Worm (Caenorhabditis elegans) whole organism, midembryonic: ENCODE measurements around the gene C53B4.2.
A peak's percentile ranks its signal among the peaks of the same experiment; 100 is the strongest.

Experiments used
- T22C8.4 ChIP-seq: fragments of 200-800 bp; sonication (Bioruptor generic); IDR thresholded peaks from 2 replicates; pipeline ENCODE4 v1.3.6; 2022; ENCODE audit warnings: missing genetic modification characterization, missing compliant biosample characterization
- cog-1 ChIP-seq: sonication (generic microtip); optimal IDR thresholded peaks from 2 replicates; lab custom pipeline; 2016; ENCODE audit warnings: missing genetic modification characterization, missing compliant biosample characterization
- flt-1 ChIP-seq: fragments of 200-800 bp; sonication (Bioruptor generic); IDR thresholded peaks from 2 replicates; pipeline ENCODE4 v1.3.6; 2022; ENCODE audit warnings: missing genetic modification characterization, missing compliant biosample characterization
- klf-2 ChIP-seq: fragments of 200-800 bp; sonication (Bioruptor generic); conservative IDR thresholded peaks from 2 replicates; pipeline ENCODE4 v1.3.6; 2022; ENCODE audit warnings: missing genetic modification reagents, missing genetic modification characterization, missing compliant biosample characterization
- med-1 ChIP-seq: sonication (generic microtip); optimal IDR thresholded peaks from 2 replicates; lab custom pipeline; 2017; ENCODE audit warnings: missing genetic modification characterization, mild to moderate bottlenecking, missing compliant biosample characterization, antibody characterized with exemption, missing genetic modification reagents; ENCODE audit not compliant: insufficient read depth
- ref-1 ChIP-seq: fragments of 200-800 bp; sonication (Bioruptor generic); conservative IDR thresholded peaks from 2 replicates; pipeline ENCODE4 v1.3.6; 2022; ENCODE audit warnings: missing genetic modification reagents, missing genetic modification characterization, missing compliant biosample characterization
- tab-1 ChIP-seq: fragments of 200-800 bp; sonication (Bioruptor generic); IDR thresholded peaks from 2 replicates; pipeline ENCODE4 v1.3.6; 2022; ENCODE audit warnings: missing genetic modification characterization, missing compliant biosample characterization
- ztf-23 ChIP-seq: fragments of 200-800 bp; sonication (Bioruptor generic); IDR thresholded peaks from 2 replicates; pipeline ENCODE4 v1.3.6; 2022; ENCODE audit warnings: missing genetic modification reagents, missing genetic modification characterization, missing compliant biosample characterization
- ztf-29 ChIP-seq: fragments of 200-800 bp; sonication (Bioruptor generic); IDR thresholded peaks from 2 replicates; pipeline ENCODE4 v1.3.6; 2022; ENCODE audit warnings: missing genetic modification reagents, missing genetic modification characterization, missing compliant biosample characterization

C53B4.2 gene

DNA sequence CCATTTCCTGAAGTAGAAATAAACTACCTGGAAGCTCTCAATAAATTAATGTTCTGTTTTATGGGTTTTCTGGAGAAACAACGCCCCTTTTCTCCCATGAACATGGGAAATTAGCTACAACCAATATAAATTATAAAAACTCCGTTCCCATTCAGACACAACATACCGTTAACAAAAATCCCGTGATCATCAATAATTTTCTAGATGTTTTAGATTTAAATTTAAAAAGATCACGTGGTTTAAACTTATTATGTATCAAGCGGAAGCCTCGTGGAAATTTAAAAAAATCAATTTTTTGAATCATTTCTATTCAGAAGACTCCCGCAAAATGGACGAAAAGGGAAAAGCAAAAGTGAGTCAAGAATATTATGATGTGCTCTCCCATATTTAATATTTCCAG lies at the start of gene C53B4.2:
C53B4.2 (plus strand) TSS at position 301 of the 400 bp plus-strand sequence.
- TF ChIP-seq ref-1 (GFP tag; lab: Robert Waterston, UW) (no peak), ztf-29 (GFP tag; lab: Robert Waterston, UW) (no peak), med-1 (GFP tag; lab: Kevin White, UChicago) (no peak), ztf-23 (GFP tag; lab: Robert Waterston, UW) (no peak), klf-2 (GFP tag; lab: Robert Waterston, UW) (no peak), cog-1 (tag; lab: Kevin White, UChicago) (no peak), T22C8.4 (GFP tag; lab: Robert Waterston, UW) (no peak), tab-1 (GFP tag; lab: Robert Waterston, UW) (no peak), flt-1 (GFP tag; lab: Robert Waterston, UW) (no peak)

ce11 chrIV:8918790-8919189 lies 47.2 kb upstream of the C53B4.2 start, which contains the start of gene rap-1:
TSS of gene rap-1 (minus strand) at chrIV:8918890.
- no peak for TF ChIP-seq ztf-29 (GFP tag; lab: Robert Waterston, UW)
- no peak for TF ChIP-seq cog-1 (tag; lab: Kevin White, UChicago)
- TF ChIP-seq ref-1 (GFP tag; lab: Robert Waterston, UW), result no peak
- TF ChIP-seq T22C8.4 (GFP tag; lab: Robert Waterston, UW), result no peak
- TF ChIP-seq klf-2 (GFP tag; lab: Robert Waterston, UW), result no peak
- TF ChIP-seq med-1 (GFP tag; lab: Kevin White, UChicago), result no peak
- TF ChIP-seq tab-1 (GFP tag; lab: Robert Waterston, UW), result no peak
- no peak for TF ChIP-seq flt-1 (GFP tag; lab: Robert Waterston, UW)
- no peak for TF ChIP-seq ztf-23 (GFP tag; lab: Robert Waterston, UW)

DNA sequence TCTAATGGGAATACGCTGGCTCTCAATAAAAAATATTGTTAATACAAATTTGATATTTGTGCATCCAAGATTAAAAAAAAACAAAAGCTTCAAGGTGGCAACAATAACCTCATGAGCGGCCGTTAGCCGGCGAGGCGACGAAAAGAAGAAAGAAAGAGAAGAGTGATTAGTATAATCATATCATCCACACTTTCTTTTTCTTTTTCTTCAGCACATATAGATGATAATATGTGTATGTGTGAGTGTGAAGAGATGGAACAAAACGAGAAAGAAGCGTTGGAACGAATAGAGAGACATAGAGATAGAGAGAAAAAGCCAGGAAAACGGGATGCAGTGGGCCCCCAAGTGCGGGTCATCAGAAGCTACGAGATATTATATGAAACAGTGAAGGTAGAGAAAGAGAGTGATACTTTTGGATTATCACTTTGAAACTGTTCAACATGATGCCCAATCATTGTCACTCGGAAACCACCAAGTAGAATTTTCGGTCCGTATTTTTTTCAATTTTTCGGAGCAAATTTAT lies 45.6 kb upstream of the C53B4.2 start:
- TF ChIP-seq ztf-23 (GFP tag; lab: Robert Waterston, UW) (0 out of 2 replicates have a peak, but pooled peaks have one; percentile 6), ztf-29 (GFP tag; lab: Robert Waterston, UW) (no peak)

ce11 chrIV:8921166-8921565 lies 44.8 kb upstream of the C53B4.2 start:
- no peak for TF ChIP-seq T22C8.4 (GFP tag; lab: Robert Waterston, UW)
- TF ChIP-seq cog-1 (tag; lab: Kevin White, UChicago), result no peak
- no peak for TF ChIP-seq flt-1 (GFP tag; lab: Robert Waterston, UW)
- no peak for TF ChIP-seq ztf-23 (GFP tag; lab: Robert Waterston, UW)
- no peak for TF ChIP-seq med-1 (GFP tag; lab: Kevin White, UChicago)
- no peak for TF ChIP-seq ref-1 (GFP tag; lab: Robert Waterston, UW)
- no peak for TF ChIP-seq ztf-29 (GFP tag; lab: Robert Waterston, UW)
- no peak for TF ChIP-seq klf-2 (GFP tag; lab: Robert Waterston, UW)
- no peak for TF ChIP-seq tab-1 (GFP tag; lab: Robert Waterston, UW)

ce11 chrIV:8921956-8922355 lies 44.0 kb upstream of the C53B4.2 start, which contains the start of gene D1046.16:
TSS of gene D1046.16 (plus strand) at chrIV:8922150.
- TF ChIP-seq ref-1 (GFP tag; lab: Robert Waterston, UW) (no peak), T22C8.4 (GFP tag; lab: Robert Waterston, UW) (peak; percentile 82)

ce11 chrIV:8923381-8923780 lies 42.6 kb upstream of the C53B4.2 start:
- TF ChIP-seq ztf-23 (GFP tag; lab: Robert Waterston, UW) (no peak), tab-1 (GFP tag; lab: Robert Waterston, UW) (no peak), flt-1 (GFP tag; lab: Robert Waterston, UW) (no peak), T22C8.4 (GFP tag; lab: Robert Waterston, UW) (no peak), ztf-29 (GFP tag; lab: Robert Waterston, UW) (no peak), ref-1 (GFP tag; lab: Robert Waterston, UW) (no peak), med-1 (GFP tag; lab: Kevin White, UChicago) (no peak), cog-1 (tag; lab: Kevin White, UChicago) (no peak), klf-2 (GFP tag; lab: Robert Waterston, UW) (no peak)

ce11 chrIV:8924126-8924525 lies 41.9 kb upstream of the C53B4.2 start:
- no peak for TF ChIP-seq ztf-23 (GFP tag; lab: Robert Waterston, UW)
- TF ChIP-seq ztf-29 (GFP tag; lab: Robert Waterston, UW), result no peak
- TF ChIP-seq klf-2 (GFP tag; lab: Robert Waterston, UW), result no peak
- no peak for TF ChIP-seq tab-1 (GFP tag; lab: Robert Waterston, UW)
- no peak for TF ChIP-seq ref-1 (GFP tag; lab: Robert Waterston, UW)
- TF ChIP-seq cog-1 (tag; lab: Kevin White, UChicago), result no peak
- TF ChIP-seq flt-1 (GFP tag; lab: Robert Waterston, UW), result no peak
- TF ChIP-seq T22C8.4 (GFP tag; lab: Robert Waterston, UW), result no peak
- TF ChIP-seq med-1 (GFP tag; lab: Kevin White, UChicago), result no peak

ce11 chrIV:8925990-8926389 lies 40.0 kb upstream of the C53B4.2 start, which contains the start of the genes D1046.2 and cfim-2:
TSS of gene D1046.2 (minus strand) at chrIV:8926067.
TSS of gene cfim-2 (plus strand) at chrIV:8926324.
- TF ChIP-seq flt-1 (GFP tag; lab: Robert Waterston, UW), result no peak

DNA sequence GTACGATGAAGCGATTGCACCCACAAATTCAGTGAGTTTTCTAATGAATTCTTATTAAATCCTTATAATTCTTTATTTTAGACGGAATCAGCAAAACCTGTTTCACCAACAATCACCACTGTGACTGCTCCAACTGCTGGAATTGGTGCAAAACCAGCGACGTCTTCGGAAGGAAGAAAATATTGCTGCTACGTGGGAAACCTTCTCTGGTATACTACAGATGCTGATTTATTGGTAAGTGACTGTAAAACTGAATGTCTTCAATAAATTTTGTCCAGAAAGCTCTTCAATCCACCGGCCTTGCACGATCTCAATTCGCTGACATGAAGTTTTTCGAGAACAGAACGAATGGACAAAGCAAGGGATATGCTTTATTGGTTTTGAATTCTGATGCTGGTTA lies 39.5 kb upstream of the C53B4.2 start:
- no peak for TF ChIP-seq ztf-23 (GFP tag; lab: Robert Waterston, UW)
- no peak for TF ChIP-seq tab-1 (GFP tag; lab: Robert Waterston, UW)
- TF ChIP-seq T22C8.4 (GFP tag; lab: Robert Waterston, UW), result no peak
- TF ChIP-seq cog-1 (tag; lab: Kevin White, UChicago), result no peak
- no peak for TF ChIP-seq klf-2 (GFP tag; lab: Robert Waterston, UW)
- TF ChIP-seq flt-1 (GFP tag; lab: Robert Waterston, UW), result no peak
- no peak for TF ChIP-seq med-1 (GFP tag; lab: Kevin White, UChicago)
- no peak for TF ChIP-seq ref-1 (GFP tag; lab: Robert Waterston, UW)
- no peak for TF ChIP-seq ztf-29 (GFP tag; lab: Robert Waterston, UW)
